Worm (Caenorhabditis elegans) whole organism, L4/young adult: ENCODE measurements around the gene Y50D4A.4.

Experiments used
- W03F9.2 ChIP-seq: fragments of 150-350 bp; optimal IDR thresholded peaks from 2 replicates; lab custom pipeline; 2014; ENCODE audit warnings: missing biosample characterization, missing genetic modification characterization
- dao-5 ChIP-seq: sonication (generic microtip); optimal IDR thresholded peaks from 2 replicates; lab custom pipeline; 2016; ENCODE audit warnings: missing genotype, missing genetic modification characterization, moderate library complexity, missing compliant biosample characterization
- him-1 ChIP-seq: sonication (generic microtip); optimal IDR thresholded peaks from 2 replicates; lab custom pipeline; 2016; ENCODE audit warnings: missing genotype, missing genetic modification reagents, missing genetic modification characterization, missing compliant biosample characterization

The Y50D4A.4 gene

ce11 chrV:1155914-1156313 is 40.0 kb downstream of the Y50D4A.4 start, which contains the start of gene cmd-1:
TSS of gene cmd-1 (plus strand) at chrV:1156271.
- TF ChIP-seq him-1 (tag; lab: Kevin White, UChicago) (no peak), W03F9.2 (tag; lab: Kevin White, UChicago) (no peak), dao-5 (no peak)

ce11 chrV:1154472-1155278 is 41.3 kb downstream of the Y50D4A.4 start:
- no peak for TF ChIP-seq dao-5
- no peak for TF ChIP-seq W03F9.2 (tag; lab: Kevin White, UChicago)
- TF ChIP-seq him-1 (tag; lab: Kevin White, UChicago), result no peak

ce11 chrV:1153925-1154324 is 42.0 kb downstream of the Y50D4A.4 start:
- TF ChIP-seq W03F9.2 (tag; lab: Kevin White, UChicago) (no peak), him-1 (tag; lab: Kevin White, UChicago) (peak; percentile 54)

ce11 chrV:1153387-1153786 is 42.5 kb downstream of the Y50D4A.4 start:
- no peak for TF ChIP-seq him-1 (tag; lab: Kevin White, UChicago)
- no peak for TF ChIP-seq dao-5
- TF ChIP-seq W03F9.2 (tag; lab: Kevin White, UChicago), result no peak

ce11 chrV:1152736-1153135 is 43.2 kb downstream of the Y50D4A.4 start:
- TF ChIP-seq W03F9.2 (tag; lab: Kevin White, UChicago), result no peak
- no peak for TF ChIP-seq him-1 (tag; lab: Kevin White, UChicago)
- TF ChIP-seq dao-5, result no peak

ce11 chrV:1151830-1152229 is 44.1 kb downstream of the Y50D4A.4 start:
- TF ChIP-seq him-1 (tag; lab: Kevin White, UChicago), result no peak
- TF ChIP-seq dao-5, result no peak
- no peak for TF ChIP-seq W03F9.2 (tag; lab: Kevin White, UChicago)

ce11 chrV:1151324-1151742 is 44.6 kb downstream of the Y50D4A.4 start:
- TF ChIP-seq W03F9.2 (tag; lab: Kevin White, UChicago), result peak; percentile 63
- peak; percentile 87 for TF ChIP-seq dao-5
- TF ChIP-seq him-1 (tag; lab: Kevin White, UChicago), result peak; percentile 99

- no peak for TF ChIP-seq him-1 (tag; lab: Kevin White, UChicago)
- TF ChIP-seq dao-5, result no peak
- TF ChIP-seq W03F9.2 (tag; lab: Kevin White, UChicago), result no peak
These were observed 45.9 kb downstream of the Y50D4A.4 start for ce11 chrV:1149734-1150669.

- TF ChIP-seq dao-5, result no peak
- TF ChIP-seq W03F9.2 (tag; lab: Kevin White, UChicago), result no peak
- TF ChIP-seq him-1 (tag; lab: Kevin White, UChicago), result no peak
These were observed 53.7 kb downstream of the Y50D4A.4 start for ce11 chrV:1142251-1142650.

- TF ChIP-seq W03F9.2 (tag; lab: Kevin White, UChicago), result no peak
- no peak for TF ChIP-seq dao-5
- no peak for TF ChIP-seq him-1 (tag; lab: Kevin White, UChicago)
These were observed 54.5 kb downstream of the Y50D4A.4 start, which contains the start of gene cutl-22 for ce11 chrV:1141433-1141832. TSS of gene cutl-22 (plus strand) at chrV:1141733.

- no peak for TF ChIP-seq W03F9.2 (tag; lab: Kevin White, UChicago)
- TF ChIP-seq him-1 (tag; lab: Kevin White, UChicago), result no peak
- TF ChIP-seq dao-5, result no peak
These were observed 55.1 kb downstream of the Y50D4A.4 start for ce11 chrV:1140806-1141205.
